Comparison of ENCODE assay signal across 2 fruit fly cellular contexts in the genomic region with DNA sequence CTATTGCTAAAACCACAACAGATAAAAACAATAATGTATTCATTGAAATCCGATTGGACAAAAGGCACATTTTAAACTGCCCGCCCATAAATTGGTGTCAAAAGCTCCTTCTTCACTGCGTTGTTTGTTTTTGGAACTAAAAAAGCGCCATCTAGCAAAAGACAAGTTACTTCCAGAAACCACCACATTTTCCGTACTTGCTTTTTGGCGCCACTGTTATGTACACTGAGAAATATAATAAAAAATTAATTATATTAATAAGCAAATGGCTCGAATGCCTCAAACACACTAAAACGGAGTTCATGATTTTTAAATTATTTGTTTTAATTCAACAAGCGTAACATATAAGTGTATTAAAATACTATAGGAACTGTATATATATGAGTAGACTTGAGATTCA.
TF ChIP-seq lines count a peak whose summit lies in the region.

No protein-coding gene starts in this region.

TF ChIP-seq in whole organism, embryonic, 481 proteins besides CTCF, POLR2A, EP300 and RAD21 (continued from another document and continues in another):
- peak; percentile 76 for TF ChIP-seq Nf-YA (GFP tag; IDR thresholded peaks at IDR 0.05; lab: Robert Waterston, UW)
- peak; percentile 20 for TF ChIP-seq Sry-β (GFP tag; optimal IDR thresholded peaks at IDR 0.05; lab: Kevin White, UChicago)
- peak; percentile 93 for TF ChIP-seq slbo (GFP tag; IDR thresholded peaks at IDR 0.05; lab: Robert Waterston, UW)
- TF ChIP-seq CG18764 (GFP tag; optimal IDR thresholded peaks at IDR 0.05; lab: Kevin White, UChicago): peak; percentile 80
- no peak for TF ChIP-seq fru (optimal IDR thresholded peaks at IDR 0.05; lab: Kevin White, UChicago)
- TF ChIP-seq row (GFP tag; IDR thresholded peaks at IDR 0.05; lab: Robert Waterston, UW): peak; percentile 70
- TF ChIP-seq CG9437 (GFP tag; optimal IDR thresholded peaks at IDR 0.05; lab: Kevin White, UChicago): peak; percentile 68
- peak; percentile 61 for TF ChIP-seq maf-S (GFP tag; optimal IDR thresholded peaks at IDR 0.05; lab: Kevin White, UChicago)
- peak; percentile 10 for TF ChIP-seq btn (GFP tag; optimal IDR thresholded peaks at IDR 0.05; lab: Kevin White, UChicago)
- peak; percentile 92 for TF ChIP-seq Ptx1 (GFP tag; IDR thresholded peaks at IDR 0.05; lab: Robert Waterston, UW)
- TF ChIP-seq gcm (GFP tag; optimal IDR thresholded peaks at IDR 0.05; lab: Kevin White, UChicago): peak; percentile 78
- peak; percentile 51 for TF ChIP-seq CG18011 (GFP tag; optimal IDR thresholded peaks at IDR 0.05; lab: Kevin White, UChicago)
- peak; percentile 53; the same call in 1 of the 2 replicates for TF ChIP-seq GATAe (GFP tag; conservative IDR thresholded peaks at IDR 0.05; lab: Robert Waterston, UW)
- TF ChIP-seq yki (optimal IDR thresholded peaks at IDR 0.05; lab: Kevin White, UChicago): no peak
- TF ChIP-seq Chrac-16 (GFP tag; optimal IDR thresholded peaks at IDR 0.05; lab: Kevin White, UChicago): peak; percentile 85
- peak; percentile 96 for TF ChIP-seq Rfx (GFP tag; IDR thresholded peaks at IDR 0.05; lab: Robert Waterston, UW)
- peak; percentile 63 for TF ChIP-seq CG13123 (GFP tag; optimal IDR thresholded peaks at IDR 0.05; lab: Kevin White, UChicago)
- TF ChIP-seq CG17802 (tag; optimal IDR thresholded peaks at IDR 0.05; lab: Kevin White, UChicago): peak; percentile 69
- no peak for TF ChIP-seq Dfd (GFP tag; optimal IDR thresholded peaks at IDR 0.05; lab: Kevin White, UChicago)
- TF ChIP-seq CG6813 (GFP tag; optimal IDR thresholded peaks at IDR 0.05; lab: Kevin White, UChicago): peak; percentile 75
- TF ChIP-seq CG31388 (GFP tag; optimal IDR thresholded peaks at IDR 0.05; lab: Kevin White, UChicago): no peak
- peak; percentile 63 for TF ChIP-seq cwo (GFP tag; optimal IDR thresholded peaks at IDR 0.05; lab: Kevin White, UChicago)
- peak; percentile 68 for TF ChIP-seq cato (GFP tag; optimal IDR thresholded peaks at IDR 0.05; lab: Kevin White, UChicago; ENCODE audit: borderline replicate concordance)
- TF ChIP-seq CG17328 (GFP tag; IDR thresholded peaks at IDR 0.05; lab: Robert Waterston, UW): peak; percentile 82
- peak; percentile 75; the same call in 3 of the 4 replicates for TF ChIP-seq Gug (GFP tag; IDR thresholded peaks at IDR 0.05; lab: Robert Waterston, UW)
- TF ChIP-seq Hr39 (optimal IDR thresholded peaks at IDR 0.05; lab: Kevin White, UChicago): no peak
- TF ChIP-seq CG43689 (GFP tag; IDR thresholded peaks at IDR 0.05; lab: Robert Waterston, UW): peak; percentile 42; the same call in 1 of the 2 replicates
- TF ChIP-seq pnt (GFP tag; optimal IDR thresholded peaks at IDR 0.05; lab: Kevin White, UChicago): peak; percentile 71
- TF ChIP-seq E2f2 (GFP tag; IDR thresholded peaks at IDR 0.05; lab: Robert Waterston, UW): peak; percentile 96
- TF ChIP-seq CG7928 (GFP tag; optimal IDR thresholded peaks at IDR 0.05; lab: Kevin White, UChicago): peak; percentile 37
- peak; percentile 83 for TF ChIP-seq CG14050 (GFP tag; IDR thresholded peaks at IDR 0.05; lab: Robert Waterston, UW)
- TF ChIP-seq H15 (GFP tag; IDR thresholded peaks at IDR 0.05; lab: Robert Waterston, UW): peak; percentile 88
- TF ChIP-seq org-1 (GFP tag; optimal IDR thresholded peaks at IDR 0.05; lab: Kevin White, UChicago): peak; percentile 51
- peak; percentile 38 for TF ChIP-seq CG6765 (GFP tag; optimal IDR thresholded peaks at IDR 0.05; lab: Kevin White, UChicago)
- peak; percentile 45 for TF ChIP-seq vfl (GFP tag; optimal IDR thresholded peaks at IDR 0.05; lab: Kevin White, UChicago)
- no peak for TF ChIP-seq Poxn (GFP tag; IDR thresholded peaks at IDR 0.05; lab: Robert Waterston, UW)
- peak; percentile 82 for TF ChIP-seq CoRest (tag; optimal IDR thresholded peaks at IDR 0.05; lab: Kevin White, UChicago)
- peak; percentile 80 for TF ChIP-seq CG10654 (GFP tag; optimal IDR thresholded peaks at IDR 0.05; lab: Kevin White, UChicago)
- TF ChIP-seq Xbp1 (GFP tag; optimal IDR thresholded peaks at IDR 0.05; lab: Kevin White, UChicago): peak; percentile 92
- TF ChIP-seq nmo (GFP tag; optimal IDR thresholded peaks at IDR 0.05; lab: Kevin White, UChicago): peak; percentile 85
- TF ChIP-seq Rx (GFP tag; IDR thresholded peaks at IDR 0.05; lab: Robert Waterston, UW): peak; percentile 77
- TF ChIP-seq Bdp1 (GFP tag; optimal IDR thresholded peaks at IDR 0.05; lab: Kevin White, UChicago): peak; percentile 56
- peak; percentile 73 for TF ChIP-seq psq (GFP tag; optimal IDR thresholded peaks at IDR 0.05; lab: Kevin White, UChicago)
- peak; percentile 83 for TF ChIP-seq Awh (GFP tag; IDR thresholded peaks at IDR 0.05; lab: Robert Waterston, UW)
- peak; percentile 33 for TF ChIP-seq CHES-1-like (GFP tag; optimal IDR thresholded peaks at IDR 0.05; lab: Kevin White, UChicago)
- TF ChIP-seq Nf-YB (GFP tag; optimal IDR thresholded peaks at IDR 0.05; lab: Kevin White, UChicago): peak; percentile 54
- TF ChIP-seq Optix (GFP tag; IDR thresholded peaks at IDR 0.05; lab: Robert Waterston, UW): peak; percentile 70
- no peak for TF ChIP-seq CG8290 (GFP tag; optimal IDR thresholded peaks at IDR 0.05; lab: Kevin White, UChicago)
- no peak for TF ChIP-seq CG8290 (tag; optimal IDR thresholded peaks at IDR 0.05; lab: Kevin White, UChicago)
- TF ChIP-seq cad (GFP tag; optimal IDR thresholded peaks at IDR 0.05; lab: Kevin White, UChicago): no peak
- TF ChIP-seq CG15514 (GFP tag; optimal IDR thresholded peaks at IDR 0.05; lab: Kevin White, UChicago): peak; percentile 73
- peak; percentile 47 for TF ChIP-seq CG3163 (GFP tag; optimal IDR thresholded peaks at IDR 0.05; lab: Kevin White, UChicago)
- TF ChIP-seq Dek (tag; optimal IDR thresholded peaks at IDR 0.05; lab: Kevin White, UChicago): peak; percentile 87
- TF ChIP-seq abd-A (tag; optimal IDR thresholded peaks at IDR 0.05; lab: Kevin White, UChicago): no peak
- peak; percentile 19 for TF ChIP-seq Mes4 (GFP tag; optimal IDR thresholded peaks at IDR 0.05; lab: Kevin White, UChicago)
- TF ChIP-seq CG10959 (GFP tag; IDR thresholded peaks at IDR 0.05; lab: Robert Waterston, UW): peak; percentile 77
- peak; percentile 53 for TF ChIP-seq HLH54F (GFP tag; optimal IDR thresholded peaks at IDR 0.05; lab: Kevin White, UChicago)
- TF ChIP-seq Hmx (GFP tag; optimal IDR thresholded peaks at IDR 0.05; lab: Kevin White, UChicago): no peak
- TF ChIP-seq dysf (GFP tag; IDR thresholded peaks at IDR 0.05; lab: Robert Waterston, UW): peak; percentile 91
- 0 out of 2 replicates have a peak, but pooled peaks have one; percentile 14 for TF ChIP-seq CkIIα-i1 (GFP tag; IDR thresholded peaks at IDR 0.05; lab: Robert Waterston, UW)
- TF ChIP-seq Xrp1 (GFP tag; IDR thresholded peaks at IDR 0.05; lab: Robert Waterston, UW): peak; percentile 91
- TF ChIP-seq CG8089 (GFP tag; optimal IDR thresholded peaks at IDR 0.05; lab: Kevin White, UChicago): peak; percentile 49
- no peak for TF ChIP-seq Dll (GFP tag; IDR thresholded peaks at IDR 0.05; lab: Robert Waterston, UW; ENCODE audit: partially characterized antibody)

TF ChIP-seq in whole organism, prepupa, 60 proteins besides CTCF, POLR2A, EP300 and RAD21 (continued from another document):
- TF ChIP-seq Met (GFP tag; optimal IDR thresholded peaks at IDR 0.05; lab: Kevin White, UChicago): peak; percentile 77
- TF ChIP-seq Blimp-1 (GFP tag; optimal IDR thresholded peaks at IDR 0.05; lab: Kevin White, UChicago): no peak
- peak; percentile 76 for TF ChIP-seq CG3032 (tag; optimal IDR thresholded peaks at IDR 0.05; lab: Kevin White, UChicago)
- peak; percentile 62 for TF ChIP-seq Hr4 (GFP tag; optimal IDR thresholded peaks at IDR 0.05; lab: Kevin White, UChicago)
- peak; percentile 66 for TF ChIP-seq CG11294 (GFP tag; IDR thresholded peaks at IDR 0.05; lab: Robert Waterston, UW)
- peak; percentile 39 for TF ChIP-seq dsx (GFP tag; optimal IDR thresholded peaks at IDR 0.05; lab: Kevin White, UChicago; ENCODE audit: poor library complexity, severe bottlenecking)
- TF ChIP-seq achi (GFP tag; optimal IDR thresholded peaks at IDR 0.05; lab: Kevin White, UChicago): peak; percentile 69
- peak; percentile 20 for TF ChIP-seq CG6808 (GFP tag; optimal IDR thresholded peaks at IDR 0.05; lab: Kevin White, UChicago)
- peak; percentile 70 for TF ChIP-seq pdm3 (GFP tag; optimal IDR thresholded peaks at IDR 0.05; lab: Kevin White, UChicago)
